Worm (Caenorhabditis elegans) whole organism, L3 larva: ENCODE measurements around the gene set-1.

ENCODE experiments used
- R02D3.7 ChIP-seq: fragments of 150-350 bp; optimal IDR thresholded peaks from 2 replicates; lab custom pipeline; 2014; ENCODE audit warnings: missing biosample characterization, missing genetic modification characterization
- aly-2 ChIP-seq: fragments of 150-350 bp; optimal IDR thresholded peaks from 2 replicates; lab custom pipeline; 2014; ENCODE audit warnings: missing biosample characterization, missing genetic modification characterization
- ama-1 ChIP-seq: fragments of 150-350 bp; optimal IDR thresholded peaks from 2 replicates; lab custom pipeline; 2018
- ceh-28 ChIP-seq: fragments of 150-350 bp; optimal IDR thresholded peaks from 2 replicates; lab custom pipeline; 2014; ENCODE audit warnings: missing biosample characterization, missing genetic modification reagents, missing genetic modification characterization
- ceh-82 ChIP-seq: fragments of 150-350 bp; optimal IDR thresholded peaks from 2 replicates; lab custom pipeline; 2014; ENCODE audit warnings: missing biosample characterization, missing genetic modification characterization
- ceh-9 ChIP-seq: sonication (generic microtip); optimal IDR thresholded peaks from 2 replicates; lab custom pipeline; 2018; ENCODE audit warnings: missing biosample characterization, missing genetic modification characterization
- daf-12 ChIP-seq: fragments of 150-350 bp; optimal IDR thresholded peaks from 2 replicates; lab custom pipeline; 2014; ENCODE audit warnings: missing biosample characterization, missing genetic modification reagents, missing genetic modification characterization
- egl-5 ChIP-seq: fragments of 150-350 bp; optimal IDR thresholded peaks from 2 replicates; lab custom pipeline; 2017; ENCODE audit warnings: missing biosample characterization, missing genetic modification reagents, missing genetic modification characterization, inconsistent platforms
- elt-2 ChIP-seq: sonication (generic microtip); optimal IDR thresholded peaks from 2 replicates; lab custom pipeline; 2016; ENCODE audit warnings: missing genetic modification reagents, mild to moderate bottlenecking, missing genetic modification characterization, missing compliant biosample characterization
- elt-3 ChIP-seq, 3 experiments: fragments of 150-350 bp in 1 of 3; sonication (generic microtip) in 2 of 3; optimal IDR thresholded peaks; 2 replicates in 2 of 3; 4 replicates in 1 of 3; lab custom pipeline; 2014 to 2017; ENCODE audit warnings: missing biosample characterization in 3 of 3, missing genetic modification characterization in 3 of 3
- eor-1 ChIP-seq, 2 experiments: fragments of 150-350 bp; optimal IDR thresholded peaks; 2 replicates each; lab custom pipeline; 2014 to 2018; ENCODE audit warnings: missing biosample characterization in 2 of 2, missing genetic modification characterization in 2 of 2
- fkh-10 ChIP-seq: sonication (generic microtip); optimal IDR thresholded peaks from 2 replicates; lab custom pipeline; 2017; ENCODE audit warnings: missing biosample characterization, missing genetic modification reagents, missing genetic modification characterization
- fkh-2 ChIP-seq: fragments of 150-350 bp; optimal IDR thresholded peaks from 2 replicates; lab custom pipeline; 2014; ENCODE audit warnings: missing biosample characterization, missing genetic modification reagents, missing genetic modification characterization
- hmg-11 ChIP-seq: sonication (generic microtip); optimal IDR thresholded peaks from 2 replicates; lab custom pipeline; 2016; ENCODE audit warnings: missing genetic modification characterization, missing compliant biosample characterization
- jun-1 ChIP-seq: fragments of 150-350 bp; optimal IDR thresholded peaks from 2 replicates; lab custom pipeline; 2014; ENCODE audit warnings: missing biosample characterization, missing genetic modification reagents, missing genetic modification characterization
- lin-15B ChIP-seq: fragments of 150-350 bp; optimal IDR thresholded peaks from 2 replicates; lab custom pipeline; 2014; ENCODE audit warnings: missing biosample characterization, missing genetic modification characterization
- lsy-12 ChIP-seq: sonication (generic microtip); optimal IDR thresholded peaks from 2 replicates; lab custom pipeline; 2016; ENCODE audit warnings: mild to moderate bottlenecking, missing genetic modification characterization, missing compliant biosample characterization
- nfya-1 ChIP-seq: sonication (generic microtip); optimal IDR thresholded peaks from 2 replicates; lab custom pipeline; 2017; ENCODE audit warnings: missing genetic modification characterization, mild to moderate bottlenecking, missing compliant biosample characterization, antibody characterized with exemption, moderate library complexity; ENCODE audit not compliant: insufficient read depth
- nhr-11 ChIP-seq: fragments of 150-350 bp; optimal IDR thresholded peaks from 2 replicates; lab custom pipeline; 2014; ENCODE audit warnings: missing biosample characterization, missing genetic modification characterization
- nhr-12 ChIP-seq: fragments of 150-350 bp; optimal IDR thresholded peaks from 2 replicates; lab custom pipeline; 2014; ENCODE audit warnings: missing biosample characterization, missing genetic modification characterization
- nhr-23 ChIP-seq: fragments of 150-350 bp; optimal IDR thresholded peaks from 2 replicates; lab custom pipeline; 2014; ENCODE audit warnings: missing biosample characterization, missing genetic modification reagents, missing genetic modification characterization
- nhr-25 ChIP-seq: sonication (generic microtip); optimal IDR thresholded peaks from 2 replicates; lab custom pipeline; 2017; ENCODE audit warnings: missing biosample characterization, missing genetic modification characterization
- nhr-28 ChIP-seq: fragments of 150-350 bp; optimal IDR thresholded peaks from 2 replicates; lab custom pipeline; 2014; ENCODE audit warnings: missing biosample characterization, missing genetic modification characterization
- nhr-43 ChIP-seq: sonication (generic microtip); optimal IDR thresholded peaks from 2 replicates; lab custom pipeline; 2016; ENCODE audit warnings: mild to moderate bottlenecking, missing genetic modification characterization, missing compliant biosample characterization; ENCODE audit not compliant: poor library complexity, severe bottlenecking
- nhr-67 ChIP-seq: fragments of 150-350 bp; optimal IDR thresholded peaks from 2 replicates; lab custom pipeline; 2014; ENCODE audit warnings: missing biosample characterization, missing genetic modification characterization
- nhr-76 ChIP-seq: fragments of 150-350 bp; sonication (generic microtip); optimal IDR thresholded peaks from 5 replicates; lab custom pipeline; 2014; ENCODE audit warnings: missing biosample characterization, missing genetic modification characterization
- pha-4 ChIP-seq: fragments of 150-350 bp; optimal IDR thresholded peaks from 2 replicates; lab custom pipeline; 2014; ENCODE audit warnings: missing biosample characterization, missing genetic modification reagents, missing genetic modification characterization
- pqm-1 ChIP-seq: fragments of 150-350 bp; optimal IDR thresholded peaks from 2 replicates; lab custom pipeline; 2017; ENCODE audit warnings: missing biosample characterization, missing genetic modification characterization, inconsistent platforms
- skn-1 ChIP-seq: fragments of 150-350 bp; optimal IDR thresholded peaks from 2 replicates; lab custom pipeline; 2014; ENCODE audit warnings: missing biosample characterization, missing genetic modification characterization
- snpc-4 ChIP-seq: fragments of 150-350 bp; optimal IDR thresholded peaks from 2 replicates; lab custom pipeline; 2014; ENCODE audit warnings: missing biosample characterization, missing genetic modification characterization
- tbx-2 ChIP-seq: sonication (generic microtip); optimal IDR thresholded peaks from 2 replicates; lab custom pipeline; 2016; ENCODE audit warnings: mild to moderate bottlenecking, missing genetic modification characterization, missing compliant biosample characterization
- zag-1 ChIP-seq: fragments of 150-350 bp; optimal IDR thresholded peaks from 2 replicates; lab custom pipeline; 2014; ENCODE audit warnings: missing biosample characterization, missing genetic modification characterization
- ztf-4 ChIP-seq: fragments of 150-350 bp; optimal IDR thresholded peaks from 2 replicates; lab custom pipeline; 2014; ENCODE audit warnings: missing biosample characterization, missing genetic modification characterization

Gene set-1

DNA sequence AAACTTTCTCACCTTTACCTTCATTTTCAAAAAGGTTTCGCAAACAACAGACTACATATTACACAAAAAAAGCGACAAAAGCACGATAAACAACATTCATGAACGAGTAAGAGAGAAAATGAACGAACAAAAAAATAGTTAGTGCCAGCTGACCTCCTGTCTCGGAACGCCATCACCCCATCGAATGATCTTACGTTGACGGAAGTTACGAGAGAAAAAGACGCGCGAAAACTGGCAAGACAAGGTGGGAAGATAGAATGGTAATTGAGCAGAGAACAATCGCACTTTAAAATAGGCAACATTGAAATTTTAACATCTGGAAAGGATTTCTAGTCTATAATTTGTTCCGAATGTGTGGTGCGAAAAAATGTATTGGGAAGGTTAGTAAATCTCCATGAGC is 32.0 kb downstream of the set-1 start:
- TF ChIP-seq tbx-2 (tag; lab: Kevin White, UChicago), result no peak
- TF ChIP-seq zag-1, result no peak
- TF ChIP-seq egl-5 (tag; lab: Kevin White, UChicago), result peak; percentile 32
- peak; percentile 12 for TF ChIP-seq nhr-43 (tag; lab: Kevin White, UChicago)
- peak; percentile 42 for TF ChIP-seq ama-1
- TF ChIP-seq skn-1, result no peak
- TF ChIP-seq lsy-12, result no peak
- peak; percentile 34 for TF ChIP-seq nhr-23 (tag; lab: Kevin White, UChicago)
- no peak for TF ChIP-seq ceh-28 (tag; lab: Kevin White, UChicago)
- TF ChIP-seq hmg-11 (tag; lab: Kevin White, UChicago), result no peak
- peak; percentile 28 for TF ChIP-seq pha-4 (tag; lab: Kevin White, UChicago)
- peak; percentile 61 for TF ChIP-seq nhr-25 (tag; lab: Kevin White, UChicago)
- TF ChIP-seq snpc-4 (tag; lab: Kevin White, UChicago), result peak; percentile 30
- TF ChIP-seq nfya-1, result peak; percentile 10
- TF ChIP-seq, all 47 proteins: peak for 8

DNA sequence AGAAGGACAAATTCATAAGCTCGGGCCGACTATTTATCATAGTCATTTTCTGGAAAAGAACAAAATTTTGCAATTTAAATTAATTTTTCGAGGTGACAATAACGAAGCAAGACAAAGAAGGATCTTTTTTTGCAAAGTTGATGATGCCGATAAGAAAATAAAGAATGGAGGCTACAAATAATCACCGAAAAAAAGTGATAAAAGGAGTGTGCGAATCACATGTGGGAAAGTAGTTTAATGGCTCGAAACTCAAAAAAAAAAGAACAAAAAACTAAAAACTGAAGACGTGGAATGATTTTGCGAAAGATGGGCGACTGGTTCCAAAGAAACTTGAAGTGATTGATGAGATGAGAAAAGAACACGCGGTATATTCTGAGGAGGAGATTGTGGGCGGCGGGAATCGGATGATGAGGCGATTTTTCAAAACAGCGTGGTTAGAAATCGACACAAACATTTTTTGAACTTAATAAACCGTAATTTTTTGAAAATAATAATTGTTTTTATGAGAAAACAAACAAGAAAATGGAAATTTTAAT is 32.7 kb downstream of the set-1 start, which contains the start of gene atgl-1:
Gene atgl-1 (minus strand): TSS at position 51 of the 536 bp plus-strand sequence.
- TF ChIP-seq daf-12 (tag; lab: Kevin White, UChicago), result no peak
- peak; percentile 24 for TF ChIP-seq nhr-25 (tag; lab: Kevin White, UChicago)
- peak; percentile 17 for TF ChIP-seq ama-1
- TF ChIP-seq elt-2 (tag; lab: Kevin White, UChicago), result no peak
- no peak for TF ChIP-seq ztf-4 (tag; lab: Kevin White, UChicago)
- TF ChIP-seq nhr-11 (tag; lab: Kevin White, UChicago), result no peak
- no peak for TF ChIP-seq nhr-23 (tag; lab: Kevin White, UChicago)

DNA sequence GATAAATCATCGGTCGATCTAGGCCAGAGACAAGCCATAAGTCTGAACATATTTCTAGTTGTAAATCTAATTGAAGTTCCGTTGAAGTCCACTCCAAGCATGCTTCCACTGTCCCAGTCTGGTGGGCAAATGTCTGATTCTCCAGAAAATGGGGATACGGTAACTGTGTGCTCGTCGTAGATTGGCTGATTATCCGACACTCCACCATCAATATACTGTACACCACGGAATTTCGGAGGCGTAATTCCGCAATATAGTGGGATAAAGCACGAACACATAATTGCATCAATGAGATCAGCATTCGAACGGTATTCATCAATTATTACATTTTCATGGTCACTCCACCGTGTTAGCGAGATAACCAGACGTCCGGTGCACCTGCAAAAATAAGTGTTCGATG is 33.9 kb downstream of the set-1 start:
- TF ChIP-seq nhr-25 (tag; lab: Kevin White, UChicago) (peak; percentile 61), nhr-43 (tag; lab: Kevin White, UChicago) (no peak), ceh-9 (tag; lab: Kevin White, UChicago) (no peak), tbx-2 (tag; lab: Kevin White, UChicago) (no peak), ama-1 (peak; percentile 59), ztf-4 (tag; lab: Kevin White, UChicago) (no peak), elt-3 (tag; optimal IDR thresholded peaks at IDR 0.05; lab: Kevin White, UChicago) (no peak), pha-4 (tag; lab: Kevin White, UChicago) (no peak), zag-1 (no peak), lin-15B (tag; lab: Kevin White, UChicago) (no peak), lsy-12 (no peak), fkh-2 (tag; lab: Kevin White, UChicago) (no peak), ceh-28 (tag; lab: Kevin White, UChicago) (no peak), pqm-1 (tag; lab: Kevin White, UChicago) (no peak)

DNA sequence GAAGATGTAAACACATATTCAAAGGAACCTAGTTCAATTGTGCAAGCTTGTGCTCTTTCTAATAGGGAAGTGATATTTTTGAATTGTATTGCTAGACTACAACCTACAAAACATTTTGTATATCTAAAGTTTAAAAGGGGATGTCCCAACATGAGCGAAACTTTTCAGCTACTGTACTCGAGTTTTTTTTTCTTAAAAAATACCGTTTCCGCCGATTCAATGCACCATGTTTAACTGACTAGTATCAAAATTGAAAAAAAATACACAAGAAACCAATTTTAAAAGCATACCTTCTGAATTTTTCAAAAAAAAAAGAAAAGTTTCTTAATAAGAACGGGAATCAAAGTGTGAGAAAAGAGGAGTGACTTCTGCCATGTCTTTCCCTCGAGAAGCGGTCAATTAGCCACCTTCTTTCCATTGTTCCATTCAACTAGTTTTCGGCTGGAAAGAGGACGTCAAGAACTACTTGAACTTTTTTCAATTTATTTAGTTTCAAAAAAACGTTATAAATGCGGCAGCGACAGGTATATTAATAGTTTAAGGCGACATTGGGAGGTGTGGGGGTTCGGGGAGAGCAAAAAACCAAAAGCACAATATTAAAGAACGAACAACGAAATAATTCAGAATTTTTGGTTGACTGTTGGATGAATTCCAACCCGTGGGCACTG is 36.7 kb downstream of the set-1 start, which contains the start of gene nas-4:
Gene nas-4 (minus strand): TSS at position 351 of the 668 bp plus-strand sequence.
- no peak for TF ChIP-seq snpc-4 (tag; lab: Kevin White, UChicago)
- no peak for TF ChIP-seq eor-1 (tag; optimal IDR thresholded peaks at IDR 0.05; lab: Kevin White, UChicago)
- TF ChIP-seq aly-2 (tag; lab: Kevin White, UChicago), result no peak
- no peak for TF ChIP-seq nhr-28
- TF ChIP-seq nhr-25 (tag; lab: Kevin White, UChicago), result peak; percentile 35
- TF ChIP-seq nhr-76 (tag; lab: Kevin White, UChicago), result no peak
- TF ChIP-seq skn-1, result no peak
- TF ChIP-seq nhr-67, result no peak
- peak; percentile 39 for TF ChIP-seq R02D3.7 (tag; lab: Kevin White, UChicago)
- no peak for TF ChIP-seq nhr-12 (tag; lab: Kevin White, UChicago)
- TF ChIP-seq ztf-4 (tag; lab: Kevin White, UChicago), result no peak
- TF ChIP-seq nhr-43 (tag; lab: Kevin White, UChicago), result peak; percentile 25
- peak; percentile 41 for TF ChIP-seq elt-2 (tag; lab: Kevin White, UChicago)
- peak; percentile 11 for TF ChIP-seq nhr-23 (tag; lab: Kevin White, UChicago)
- TF ChIP-seq ama-1, result peak; percentile 41
- TF ChIP-seq jun-1 (tag; lab: Kevin White, UChicago), result no peak
- TF ChIP-seq fkh-2 (tag; lab: Kevin White, UChicago), result no peak
- peak; percentile 31 for TF ChIP-seq lsy-12
- no peak for TF ChIP-seq fkh-10 (GFP tag; lab: Kevin White, UChicago)
- no peak for TF ChIP-seq ceh-82 (tag; lab: Kevin White, UChicago)
- TF ChIP-seq tbx-2 (tag; lab: Kevin White, UChicago), result no peak
- no peak for TF ChIP-seq nfya-1
- TF ChIP-seq daf-12 (tag; lab: Kevin White, UChicago), result no peak
- TF ChIP-seq pqm-1 (tag; lab: Kevin White, UChicago), result no peak
- TF ChIP-seq zag-1, result no peak
